Worm (Caenorhabditis elegans): ENCODE measurements around the gene Y57E12AL.6.

Gene Y57E12AL.6

ce11 chrV:7027055-7027454 is 33.2 kb downstream of the Y57E12AL.6 start, which contains the start of gene F20A1.6:
F20A1.6 (minus strand) TSS chrV:7027155.
- TF ChIP-seq tbx-37 (GFP tag; conservative IDR thresholded peaks at IDR 0.05) (no peak), scrt-1 (GFP tag; IDR thresholded peaks at IDR 0.05) (no peak), ceh-36 (tag; optimal IDR thresholded peaks at IDR 0.05) (no peak), ceh-13 (GFP tag; optimal IDR thresholded peaks at IDR 0.05) (no peak), tra-4 (tag; optimal IDR thresholded peaks at IDR 0.05) (no peak), ets-7 (tag; optimal IDR thresholded peaks at IDR 0.05) (no peak), hmg-4 (GFP tag; optimal IDR thresholded peaks at IDR 0.05) (no peak), hmbx-1 (tag; optimal IDR thresholded peaks at IDR 0.05) (no peak), B0310.2 (tag; optimal IDR thresholded peaks at IDR 0.05) (no peak), tbx-11 (GFP tag; IDR thresholded peaks at IDR 0.05) (no peak), sea-1 (GFP tag; conservative IDR thresholded peaks at IDR 0.05) (no peak), hnd-1 (tag; optimal IDR thresholded peaks at IDR 0.05) (no peak), ama-1 (optimal IDR thresholded peaks at IDR 0.05) (no peak), F13C5.2 (tag; optimal IDR thresholded peaks at IDR 0.05) (no peak)

- TF ChIP-seq tbx-37 (GFP tag; conservative IDR thresholded peaks at IDR 0.05) (no peak), aly-1 (tag; optimal IDR thresholded peaks at IDR 0.05) (no peak), hnd-1 (tag; optimal IDR thresholded peaks at IDR 0.05) (no peak), sea-1 (GFP tag; conservative IDR thresholded peaks at IDR 0.05) (no peak), B0310.2 (tag; optimal IDR thresholded peaks at IDR 0.05) (no peak), F13C5.2 (tag; optimal IDR thresholded peaks at IDR 0.05) (no peak)
Observed at ce11 chrV:7022981-7023380, 37.3 kb downstream of the Y57E12AL.6 start.

- TF ChIP-seq sea-1 (GFP tag; conservative IDR thresholded peaks at IDR 0.05): no peak
- no peak for TF ChIP-seq pes-1 (GFP tag; IDR thresholded peaks at IDR 0.05)
- no peak for TF ChIP-seq tbx-11 (GFP tag; IDR thresholded peaks at IDR 0.05)
- no peak for TF ChIP-seq scrt-1 (GFP tag; IDR thresholded peaks at IDR 0.05)
- TF ChIP-seq ets-7 (tag; optimal IDR thresholded peaks at IDR 0.05): no peak
- no peak for TF ChIP-seq ama-1 (optimal IDR thresholded peaks at IDR 0.05)
Observed at ce11 chrV:7021772-7022171, 38.5 kb downstream of the Y57E12AL.6 start, which contains the start of gene F20A1.4. F20A1.4 (minus strand) TSS chrV:7021872.

- TF ChIP-seq tbx-37 (GFP tag; conservative IDR thresholded peaks at IDR 0.05): no peak
- TF ChIP-seq sea-1 (GFP tag; conservative IDR thresholded peaks at IDR 0.05): no peak
- TF ChIP-seq tbx-11 (GFP tag; IDR thresholded peaks at IDR 0.05): no peak
- no peak for TF ChIP-seq ceh-36 (tag; optimal IDR thresholded peaks at IDR 0.05)
- TF ChIP-seq pes-1 (GFP tag; IDR thresholded peaks at IDR 0.05): no peak
- TF ChIP-seq ets-7 (tag; optimal IDR thresholded peaks at IDR 0.05): no peak
- TF ChIP-seq hmg-4 (GFP tag; optimal IDR thresholded peaks at IDR 0.05): no peak
- TF ChIP-seq hnd-1 (tag; optimal IDR thresholded peaks at IDR 0.05): no peak
- no peak for TF ChIP-seq scrt-1 (GFP tag; IDR thresholded peaks at IDR 0.05)
- no peak for TF ChIP-seq hmbx-1 (tag; optimal IDR thresholded peaks at IDR 0.05)
- TF ChIP-seq F13C5.2 (tag; optimal IDR thresholded peaks at IDR 0.05): no peak
Observed at ce11 chrV:7017059-7017458, 43.2 kb downstream of the Y57E12AL.6 start, which contains the start of gene srsx-32. srsx-32 (plus strand) TSS chrV:7017359.

ce11 chrV:7015872-7016271 is 44.4 kb downstream of the Y57E12AL.6 start, which contains the start of gene C33G8.13:
C33G8.13 (minus strand) TSS chrV:7015972.
- no peak for TF ChIP-seq ets-7 (tag; optimal IDR thresholded peaks at IDR 0.05)

- TF ChIP-seq ceh-13 (GFP tag; optimal IDR thresholded peaks at IDR 0.05): no peak
- TF ChIP-seq pes-1 (GFP tag; IDR thresholded peaks at IDR 0.05): no peak
- no peak for TF ChIP-seq ama-1 (optimal IDR thresholded peaks at IDR 0.05)
- no peak for TF ChIP-seq sea-1 (GFP tag; conservative IDR thresholded peaks at IDR 0.05)
- TF ChIP-seq scrt-1 (GFP tag; IDR thresholded peaks at IDR 0.05): no peak
- TF ChIP-seq tbx-37 (GFP tag; conservative IDR thresholded peaks at IDR 0.05): no peak
- TF ChIP-seq tbx-11 (GFP tag; IDR thresholded peaks at IDR 0.05): no peak
- no peak for TF ChIP-seq B0310.2 (tag; optimal IDR thresholded peaks at IDR 0.05)
- no peak for TF ChIP-seq ets-7 (tag; optimal IDR thresholded peaks at IDR 0.05)
- TF ChIP-seq tra-4 (tag; optimal IDR thresholded peaks at IDR 0.05): no peak
- no peak for TF ChIP-seq flt-1 (GFP tag; IDR thresholded peaks at IDR 0.05)
- no peak for TF ChIP-seq hmbx-1 (tag; optimal IDR thresholded peaks at IDR 0.05)
- TF ChIP-seq aly-1 (tag; optimal IDR thresholded peaks at IDR 0.05): no peak
- TF ChIP-seq ceh-36 (tag; optimal IDR thresholded peaks at IDR 0.05): no peak
- no peak for TF ChIP-seq hmg-4 (GFP tag; optimal IDR thresholded peaks at IDR 0.05)
- no peak for TF ChIP-seq F13C5.2 (tag; optimal IDR thresholded peaks at IDR 0.05)
- no peak for TF ChIP-seq hnd-1 (tag; optimal IDR thresholded peaks at IDR 0.05)
Observed at ce11 chrV:7012617-7013016, 47.7 kb downstream of the Y57E12AL.6 start, which contains the start of gene srw-127. srw-127 (plus strand) TSS chrV:7012917.
